Worm (Caenorhabditis elegans) whole organism, late embryonic: ENCODE measurements around the gene F59E12.1.

Experiments
- C38D4.7 ChIP-seq: fragments of 200-800 bp; sonication (Bioruptor generic); optimal IDR thresholded peaks from 2 replicates; lab custom pipeline; 2018; ENCODE audit warnings: mild to moderate bottlenecking, missing genetic modification characterization, moderate library complexity, missing compliant biosample characterization
- Y22D7AL.16 ChIP-seq: sonication (generic microtip); optimal IDR thresholded peaks from 2 replicates; lab custom pipeline; 2016; ENCODE audit warnings: missing genetic modification characterization, missing compliant biosample characterization
- ahr-1 ChIP-seq: sonication (generic microtip); optimal IDR thresholded peaks from 2 replicates; lab custom pipeline; 2016; ENCODE audit warnings: missing genetic modification characterization, missing compliant biosample characterization
- ama-1 ChIP-seq: fragments of 150-350 bp; optimal IDR thresholded peaks from 2 replicates; lab custom pipeline; 2014
- ceh-14 ChIP-seq: sonication (generic microtip); optimal IDR thresholded peaks from 2 replicates; lab custom pipeline; 2016; ENCODE audit warnings: missing genotype, missing genetic modification characterization, missing compliant biosample characterization
- ceh-19 ChIP-seq: fragments of 200-800 bp; sonication (Bioruptor generic); optimal IDR thresholded peaks from 2 replicates; lab custom pipeline; 2018; ENCODE audit warnings: mild to moderate bottlenecking, missing genetic modification characterization, missing compliant biosample characterization
- ceh-31 ChIP-seq: sonication (generic microtip); optimal IDR thresholded peaks from 2 replicates; lab custom pipeline; 2016; ENCODE audit warnings: missing genetic modification characterization, missing compliant biosample characterization
- ceh-34 ChIP-seq: sonication (generic microtip); optimal IDR thresholded peaks from 2 replicates; lab custom pipeline; 2016; ENCODE audit warnings: mild to moderate bottlenecking, missing genetic modification characterization, missing compliant biosample characterization
- ceh-48 ChIP-seq: sonication (generic microtip); optimal IDR thresholded peaks from 2 replicates; lab custom pipeline; 2016; ENCODE audit warnings: missing genetic modification characterization, inconsistent platforms, missing compliant biosample characterization
- ceh-9 ChIP-seq: sonication (generic microtip); optimal IDR thresholded peaks from 2 replicates; lab custom pipeline; 2016; ENCODE audit warnings: mild to moderate bottlenecking, missing genetic modification characterization, inconsistent platforms, missing compliant biosample characterization
- elt-4 ChIP-seq: sonication (generic microtip); optimal IDR thresholded peaks from 2 replicates; lab custom pipeline; 2016; ENCODE audit warnings: missing genetic modification characterization, missing compliant biosample characterization
- eyg-1 ChIP-seq: sonication (generic microtip); optimal IDR thresholded peaks from 2 replicates; lab custom pipeline; 2016; ENCODE audit warnings: missing genotype, missing genetic modification characterization, missing compliant biosample characterization
- fax-1 ChIP-seq: sonication (generic microtip); optimal IDR thresholded peaks from 2 replicates; lab custom pipeline; 2016; ENCODE audit warnings: missing genotype, missing genetic modification characterization, missing compliant biosample characterization
- fkh-6 ChIP-seq: sonication (generic microtip); optimal IDR thresholded peaks from 2 replicates; lab custom pipeline; 2016; ENCODE audit warnings: missing genetic modification characterization, missing compliant biosample characterization
- gmeb-2 ChIP-seq: sonication (generic microtip); optimal IDR thresholded peaks from 2 replicates; lab custom pipeline; 2016; ENCODE audit warnings: missing genetic modification characterization, inconsistent platforms, missing compliant biosample characterization
- hlh-13 ChIP-seq: fragments of 200-800 bp; sonication (Bioruptor generic); optimal IDR thresholded peaks from 2 replicates; lab custom pipeline; 2018; ENCODE audit warnings: mild to moderate bottlenecking, missing genetic modification characterization, missing compliant biosample characterization
- hlh-15 ChIP-seq: sonication (generic microtip); optimal IDR thresholded peaks from 2 replicates; lab custom pipeline; 2016; ENCODE audit warnings: missing genetic modification characterization, missing compliant biosample characterization
- hlh-30 ChIP-seq: sonication (generic microtip); optimal IDR thresholded peaks from 2 replicates; lab custom pipeline; 2017; ENCODE audit warnings: antibody characterized with exemption, missing genetic modification characterization, missing compliant biosample characterization; ENCODE audit not compliant: insufficient read depth
- mec-3 ChIP-seq: sonication (generic microtip); optimal IDR thresholded peaks from 2 replicates; lab custom pipeline; 2016; ENCODE audit warnings: borderline replicate concordance, missing genetic modification characterization, missing compliant biosample characterization
- nfya-1 ChIP-seq: sonication (generic microtip); optimal IDR thresholded peaks from 2 replicates; lab custom pipeline; 2017; ENCODE audit warnings: missing genetic modification characterization, mild to moderate bottlenecking, missing compliant biosample characterization, antibody characterized with exemption, moderate library complexity
- nhr-232 ChIP-seq: sonication (generic microtip); optimal IDR thresholded peaks from 2 replicates; lab custom pipeline; 2016; ENCODE audit warnings: missing genetic modification characterization, missing compliant biosample characterization
- odd-2 ChIP-seq: sonication (generic microtip); optimal IDR thresholded peaks from 2 replicates; lab custom pipeline; 2017; ENCODE audit warnings: antibody characterized with exemption, mild to moderate bottlenecking, missing genetic modification characterization, missing compliant biosample characterization
- pag-3 ChIP-seq: sonication (generic microtip); optimal IDR thresholded peaks from 2 replicates; lab custom pipeline; 2016; ENCODE audit warnings: missing compliant biosample characterization, missing genetic modification characterization, borderline replicate concordance
- pat-9 ChIP-seq: fragments of 200-800 bp; sonication (Bioruptor generic); optimal IDR thresholded peaks from 2 replicates; lab custom pipeline; 2018; ENCODE audit warnings: mild to moderate bottlenecking, missing genetic modification characterization, moderate library complexity, missing compliant biosample characterization
- pax-1 ChIP-seq: fragments of 150-350 bp; optimal IDR thresholded peaks from 2 replicates; lab custom pipeline; 2014; ENCODE audit warnings: missing biosample characterization, missing genetic modification characterization
- pha-4 ChIP-seq: fragments of 150-350 bp; optimal IDR thresholded peaks from 2 replicates; lab custom pipeline; 2018; ENCODE audit warnings: missing biosample characterization, missing genetic modification reagents, missing genetic modification characterization
- pqm-1 ChIP-seq: sonication (generic microtip); optimal IDR thresholded peaks from 2 replicates; lab custom pipeline; 2016; ENCODE audit warnings: missing genetic modification characterization, missing compliant biosample characterization
- pros-1 ChIP-seq: fragments of 150-350 bp; optimal IDR thresholded peaks from 2 replicates; lab custom pipeline; 2014; ENCODE audit warnings: missing biosample characterization, missing genetic modification reagents, missing genetic modification characterization
- ref-2 ChIP-seq: sonication (generic microtip); optimal IDR thresholded peaks from 2 replicates; lab custom pipeline; 2016; ENCODE audit warnings: missing genetic modification characterization, missing compliant biosample characterization
- rnt-1 ChIP-seq: sonication (generic microtip); optimal IDR thresholded peaks from 2 replicates; lab custom pipeline; 2016; ENCODE audit warnings: missing genetic modification characterization, missing compliant biosample characterization
- sox-2 ChIP-seq: fragments of 200-800 bp; sonication (Bioruptor generic); IDR thresholded peaks from 2 replicates; pipeline ENCODE4 v1.3.6; 2022; ENCODE audit warnings: missing genetic modification reagents, missing genetic modification characterization, missing compliant biosample characterization
- sox-4 ChIP-seq: sonication (generic microtip); optimal IDR thresholded peaks from 2 replicates; lab custom pipeline; 2017; ENCODE audit warnings: mild to moderate bottlenecking, missing genetic modification characterization, inconsistent platforms, missing compliant biosample characterization
- syd-9 ChIP-seq: sonication (generic microtip); optimal IDR thresholded peaks from 2 replicates; lab custom pipeline; 2016; ENCODE audit warnings: mild to moderate bottlenecking, missing genetic modification characterization, moderate library complexity, missing compliant biosample characterization
- tbx-2 ChIP-seq: sonication (generic microtip); optimal IDR thresholded peaks from 2 replicates; lab custom pipeline; 2016; ENCODE audit warnings: missing genetic modification characterization, missing compliant biosample characterization
- ttx-3 ChIP-seq: sonication (generic microtip); optimal IDR thresholded peaks from 2 replicates; lab custom pipeline; 2016; ENCODE audit warnings: missing genetic modification reagents, missing genetic modification characterization, missing compliant biosample characterization
- unc-3 ChIP-seq, 2 experiments: fragments of 200-800 bp in 1 of 2; sonication (Bioruptor generic) in 1 of 2; sonication (generic microtip) in 1 of 2; conservative IDR thresholded peaks in 1 of 2; optimal IDR thresholded peaks in 1 of 2; 2 replicates each; pipeline versions ENCODE4 v1.3.6 to Lab custom; 2016 to 2022; ENCODE audit warnings: missing compliant biosample characterization in 2 of 2, missing genetic modification characterization in 2 of 2, missing genetic modification reagents in 1 of 2
- unc-42 ChIP-seq: sonication (generic microtip); optimal IDR thresholded peaks from 2 replicates; lab custom pipeline; 2016; ENCODE audit warnings: missing genotype, missing genetic modification characterization, missing compliant biosample characterization
- ztf-16 ChIP-seq: sonication (generic microtip); optimal IDR thresholded peaks from 2 replicates; lab custom pipeline; 2017; ENCODE audit warnings: missing genetic modification characterization, missing compliant biosample characterization

F59E12.1 gene

ce11 chrII:5691216-5691771 lies 37.0 kb downstream of the F59E12.1 start, which contains the start of the genes ndub-5 and eif-2D (continued):
- TF ChIP-seq odd-2 (tag; lab: Kevin White, UChicago) (no peak), fkh-6 (no peak), ceh-19 (GFP tag; lab: Kevin White, UChicago) (no peak), fax-1 (no peak), elt-4 (tag; lab: Kevin White, UChicago) (no peak), hlh-30 (no peak), rnt-1 (tag; lab: Kevin White, UChicago) (no peak), pat-9 (no peak), hlh-13 (GFP tag; lab: Kevin White, UChicago) (no peak), ceh-31 (tag; lab: Kevin White, UChicago) (peak; percentile 33), nfya-1 (tag; lab: Kevin White, UChicago) (peak; percentile 13), ttx-3 (tag; lab: Kevin White, UChicago) (peak; percentile 8), mec-3 (tag; lab: Kevin White, UChicago) (no peak), eyg-1 (tag; lab: Kevin White, UChicago) (no peak), ceh-34 (tag; lab: Kevin White, UChicago) (no peak), pros-1 (tag; lab: Kevin White, UChicago) (no peak), syd-9 (tag; lab: Kevin White, UChicago) (no peak), gmeb-2 (tag; lab: Kevin White, UChicago) (no peak), ahr-1 (tag; lab: Kevin White, UChicago) (no peak)

DNA sequence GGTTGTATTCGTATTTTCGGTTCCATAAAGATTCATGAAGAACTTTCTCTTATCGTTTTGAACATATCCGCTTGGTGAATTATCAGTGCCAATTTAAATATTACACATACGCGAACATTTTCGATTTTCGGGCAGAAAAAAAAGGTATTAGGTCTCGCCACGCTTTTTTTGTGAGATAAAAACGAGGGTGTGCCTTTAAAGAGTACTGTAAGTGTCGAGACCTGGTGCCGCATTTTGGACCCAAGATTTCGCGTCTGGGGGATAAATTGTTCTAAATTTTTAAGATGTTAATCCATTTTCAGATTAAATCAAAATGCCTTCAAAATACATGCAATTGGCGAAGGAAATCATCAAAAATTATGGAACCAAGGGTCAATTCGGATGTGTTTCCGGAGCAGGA lies 39.6 kb downstream of the F59E12.1 start, which contains the start of gene C25H3.3:
TSS of gene C25H3.3 (plus strand) at position 301 of the 400 bp plus-strand sequence.
- TF ChIP-seq hlh-15 (tag; lab: Kevin White, UChicago) (no peak), ahr-1 (tag; lab: Kevin White, UChicago) (no peak), ceh-48 (tag; lab: Kevin White, UChicago) (no peak), sox-2 (no peak), pax-1 (tag; lab: Kevin White, UChicago) (no peak), ztf-16 (no peak), rnt-1 (tag; lab: Kevin White, UChicago) (no peak), ama-1 (no peak), pag-3 (tag; lab: Kevin White, UChicago) (no peak)

- TF ChIP-seq pha-4 (no peak), hlh-15 (tag; lab: Kevin White, UChicago) (no peak), ceh-31 (tag; lab: Kevin White, UChicago) (no peak), unc-42 (tag; lab: Kevin White, UChicago) (no peak), C38D4.7 (no peak), pros-1 (tag; lab: Kevin White, UChicago) (no peak), ceh-19 (GFP tag; lab: Kevin White, UChicago) (no peak), tbx-2 (no peak), sox-4 (tag; lab: Kevin White, UChicago) (no peak), pqm-1 (tag; lab: Kevin White, UChicago) (no peak), ceh-9 (tag; lab: Kevin White, UChicago) (no peak), nfya-1 (tag; lab: Kevin White, UChicago) (no peak), ceh-14 (tag; lab: Kevin White, UChicago) (no peak), Y22D7AL.16 (tag; lab: Kevin White, UChicago) (no peak), sox-2 (no peak), unc-3 (GFP tag; conservative IDR thresholded peaks at IDR 0.05; lab: Robert Waterston, UW) (no peak), unc-3 (tag; optimal IDR thresholded peaks at IDR 0.05; lab: Kevin White, UChicago) (no peak), nhr-232 (tag; lab: Kevin White, UChicago) (no peak), fkh-6 (no peak), ref-2 (no peak)
These were observed 40.5 kb downstream of the F59E12.1 start, which contains the start of gene C25H3.14 for ce11 chrII:5694798-5695197. C25H3.14 (plus strand) TSS chrII:5695098.
